Worm (Caenorhabditis elegans): ENCODE results near the gene trpp-4.

DNA sequence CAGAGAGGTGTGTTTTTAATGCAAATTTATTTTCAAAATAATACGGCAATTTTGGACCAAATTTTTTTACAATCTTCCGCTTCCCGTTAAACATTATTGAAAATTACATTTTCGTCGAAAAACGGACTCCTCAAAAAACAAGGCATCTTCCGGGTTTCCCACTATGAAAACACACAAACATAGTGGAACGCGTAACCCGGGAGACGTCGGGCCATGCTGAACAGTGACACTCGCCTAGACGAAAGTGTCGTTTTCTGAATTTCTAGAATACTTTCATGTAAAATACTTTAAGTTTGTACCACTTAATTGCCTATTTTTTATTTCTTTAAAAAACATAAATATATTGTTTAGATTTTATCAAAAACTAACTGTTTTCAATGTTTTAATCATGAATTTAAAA is 8.2 kb upstream of the trpp-4 start:
- TF ChIP-seq nhr-11 (tag; optimal IDR thresholded peaks at IDR 0.05) (no peak), odd-2 (tag; optimal IDR thresholded peaks at IDR 0.05) (no peak), dve-1 (tag; optimal IDR thresholded peaks at IDR 0.05) (no peak), K02D7.2 (tag; optimal IDR thresholded peaks at IDR 0.05) (no peak), pha-2 (tag; optimal IDR thresholded peaks at IDR 0.05) (no peak), rnt-1 (tag; optimal IDR thresholded peaks at IDR 0.05) (no peak), pax-1 (tag; optimal IDR thresholded peaks at IDR 0.05) (no peak), fkh-10 (GFP tag; optimal IDR thresholded peaks at IDR 0.05) (no peak), unc-42 (tag; optimal IDR thresholded peaks at IDR 0.05) (no peak), ref-2 (tag; optimal IDR thresholded peaks at IDR 0.05) (no peak), C08G9.2 (tag; optimal IDR thresholded peaks at IDR 0.05) (no peak), dmd-4 (tag; optimal IDR thresholded peaks at IDR 0.05; ENCODE audit: borderline replicate concordance) (no peak)
